Worm (Caenorhabditis elegans) whole organism, L4/young adult: Measurements from ENCODE around the gene ncx-3.
"Not testable (repeated sequence)": the region's sequence is repeated elsewhere in the genome, so short reads cannot be mapped to it uniquely, and the experiment has no call there.

ENCODE experiments used
- W03F9.2 ChIP-seq: fragments of 150-350 bp; optimal IDR thresholded peaks from 2 replicates; lab custom pipeline; 2014; ENCODE audit warnings: missing biosample characterization, missing genetic modification characterization
- dao-5 ChIP-seq: sonication (generic microtip); optimal IDR thresholded peaks from 2 replicates; lab custom pipeline; 2016; ENCODE audit warnings: missing genotype, missing genetic modification characterization, moderate library complexity, missing compliant biosample characterization
- him-1 ChIP-seq: sonication (generic microtip); optimal IDR thresholded peaks from 2 replicates; lab custom pipeline; 2016; ENCODE audit warnings: missing genotype, missing genetic modification reagents, missing genetic modification characterization, missing compliant biosample characterization

Gene ncx-3

ce11 chrIV:10751740-10752139 lies 35.3 kb downstream of the ncx-3 start, which contains the start of gene T25B9.2:
TSS of gene T25B9.2 (minus strand) at chrIV:10751840.
- TF ChIP-seq him-1 (tag; lab: Kevin White, UChicago); dao-5; W03F9.2 (tag; lab: Kevin White, UChicago): not testable (repeated sequence)

ce11 chrIV:10754685-10755084 lies 38.2 kb downstream of the ncx-3 start, which contains the start of gene T25B9.5:
TSS of gene T25B9.5 (minus strand) at chrIV:10754785.
- TF ChIP-seq him-1 (tag; lab: Kevin White, UChicago) (no peak), dao-5 (no peak), W03F9.2 (tag; lab: Kevin White, UChicago) (no peak)

ce11 chrIV:10757616-10758193 lies 41.3 kb downstream of the ncx-3 start, which contains the start of the genes T25B9.4 and T25B9.6:
TSS of gene T25B9.4 (minus strand) at chrIV:10757716.
TSS of gene T25B9.6 (plus strand) at chrIV:10758143.
- TF ChIP-seq him-1 (tag; lab: Kevin White, UChicago), result no peak
- TF ChIP-seq dao-5, result no peak
- TF ChIP-seq W03F9.2 (tag; lab: Kevin White, UChicago), result no peak

- TF ChIP-seq W03F9.2 (tag; lab: Kevin White, UChicago), result no peak
- no peak for TF ChIP-seq dao-5
- no peak for TF ChIP-seq him-1 (tag; lab: Kevin White, UChicago)
Observed at ce11 chrIV:10761344-10761743, 44.9 kb downstream of the ncx-3 start, which contains the start of gene ugt-54. TSS of gene ugt-54 (plus strand) at chrIV:10761698.

ce11 chrIV:10764206-10764605 lies 47.8 kb downstream of the ncx-3 start, which contains the start of gene T25B9.11:
TSS of gene T25B9.11 (plus strand) at chrIV:10764506.
- TF ChIP-seq dao-5 (no peak), W03F9.2 (tag; lab: Kevin White, UChicago) (no peak), him-1 (tag; lab: Kevin White, UChicago) (no peak)

ce11 chrIV:10765053-10765452 lies 48.6 kb downstream of the ncx-3 start, which contains the start of gene T25B9.12:
TSS of gene T25B9.12 (plus strand) at chrIV:10765353.
- TF ChIP-seq him-1 (tag; lab: Kevin White, UChicago) (no peak), dao-5 (no peak), W03F9.2 (tag; lab: Kevin White, UChicago) (no peak)

- TF ChIP-seq W03F9.2 (tag; lab: Kevin White, UChicago), result peak; percentile 71
- no peak for TF ChIP-seq dao-5
Observed at ce11 chrIV:10766071-10766470, 49.6 kb downstream of the ncx-3 start.

ce11 chrIV:10768146-10768636 lies 51.7 kb downstream of the ncx-3 start, which contains the start of gene T25B9.8:
TSS of gene T25B9.8 (minus strand) at chrIV:10768196.
- no peak for TF ChIP-seq dao-5
- TF ChIP-seq him-1 (tag; lab: Kevin White, UChicago), result no peak
- TF ChIP-seq W03F9.2 (tag; lab: Kevin White, UChicago), result no peak

ce11 chrIV:10769353-10769752 lies 52.9 kb downstream of the ncx-3 start, which contains the start of gene T25B9.9:
TSS of gene T25B9.9 (plus strand) at chrIV:10769653.
- TF ChIP-seq W03F9.2 (tag; lab: Kevin White, UChicago) (no peak), him-1 (tag; lab: Kevin White, UChicago) (no peak), dao-5 (no peak)

ce11 chrIV:10771296-10771695 lies 54.8 kb downstream of the ncx-3 start:
- TF ChIP-seq dao-5 (no peak), him-1 (tag; lab: Kevin White, UChicago) (no peak), W03F9.2 (tag; lab: Kevin White, UChicago) (no peak)
